Fruit fly (Drosophila melanogaster): ENCODE measurements around the gene CG2233.
A peak's percentile ranks its signal among the peaks of the same experiment; 100 is the strongest.

CG2233 gene

DNA sequence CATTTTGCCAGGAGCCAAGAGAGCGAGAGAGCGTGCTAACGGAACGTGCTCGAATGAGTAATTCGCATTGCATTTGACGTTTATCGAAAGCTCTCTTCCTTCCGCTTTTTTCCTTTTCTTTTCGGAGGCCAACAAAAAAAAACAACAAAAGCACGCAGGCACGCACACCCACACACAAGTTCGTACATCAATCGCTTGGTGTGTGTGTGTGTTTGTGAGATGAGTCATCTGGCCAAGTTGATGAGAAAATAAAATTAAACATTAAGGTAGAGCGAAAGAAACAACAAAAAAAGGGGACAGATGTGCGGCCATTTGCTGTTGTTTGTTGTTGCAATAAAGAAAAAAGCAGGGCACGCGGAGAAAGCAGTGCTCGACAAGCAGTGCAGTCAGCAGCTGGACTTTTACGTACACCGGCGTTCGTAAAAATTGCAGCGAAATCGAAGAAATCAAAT, 25.9 kb upstream of the CG2233 start (continued):
- TF ChIP-seq p53 (GFP tag; optimal IDR thresholded peaks at IDR 0.05) (no peak), ci (GFP tag; IDR thresholded peaks at IDR 0.05) (peak; percentile 51; the same call in 2 of the 3 replicates), h (optimal IDR thresholded peaks at IDR 0.05) (no peak), grau (tag; optimal IDR thresholded peaks at IDR 0.05) (no peak), Med (GFP tag) (peak; percentile 60), ewg (GFP tag; optimal IDR thresholded peaks at IDR 0.05) (no peak), nom (GFP tag; optimal IDR thresholded peaks at IDR 0.05) (peak; percentile 93), zen (tag; optimal IDR thresholded peaks at IDR 0.05) (peak; percentile 10), Nf-YC (tag; optimal IDR thresholded peaks at IDR 0.05) (no peak), HLH3B (GFP tag; IDR thresholded peaks at IDR 0.05) (no peak), tna (GFP tag; IDR thresholded peaks at IDR 0.05; ENCODE audit: partially characterized antibody) (no peak), CG16815 (GFP tag; optimal IDR thresholded peaks at IDR 0.05) (no peak), chm (GFP tag; IDR thresholded peaks at IDR 0.05) (0 out of 2 replicates have a peak, but pooled peaks have one; percentile 22), cg (GFP tag; optimal IDR thresholded peaks at IDR 0.05) (peak; percentile 63), CkIIα-i1 (GFP tag; IDR thresholded peaks at IDR 0.05) (no peak), CG4360 (GFP tag; IDR thresholded peaks at IDR 0.05) (peak; percentile 90), CG10959 (GFP tag; IDR thresholded peaks at IDR 0.05) (no peak), z (GFP tag; IDR thresholded peaks at IDR 0.05) (0 out of 3 replicates have a peak, but pooled peaks have one; percentile 40), CG11696 (GFP tag; IDR thresholded peaks at IDR 0.05) (peak; percentile 91), otp (GFP tag; IDR thresholded peaks at IDR 0.05) (0 out of 3 replicates have a peak, but pooled peaks have one; percentile 25), tap (tag; optimal IDR thresholded peaks at IDR 0.05) (no peak), crp (GFP tag; optimal IDR thresholded peaks at IDR 0.05) (peak in 1 of 2 experiments; percentile 58), slou (GFP tag; optimal IDR thresholded peaks at IDR 0.05) (no peak), CG9817 (tag; optimal IDR thresholded peaks at IDR 0.05) (no peak), nerfin-2 (GFP tag; IDR thresholded peaks at IDR 0.05; ENCODE audit: partially characterized antibody) (no peak), Trl (optimal IDR thresholded peaks at IDR 0.05) (peak in 1 of 2 experiments; percentile 50), Trl (GFP tag; optimal IDR thresholded peaks at IDR 0.05) (no peak), Spps (tag; optimal IDR thresholded peaks at IDR 0.05) (no peak), CG9437 (GFP tag; optimal IDR thresholded peaks at IDR 0.05) (peak; percentile 5), Ets97D (GFP tag; optimal IDR thresholded peaks at IDR 0.05) (peak; percentile 2), HmgD (GFP tag; optimal IDR thresholded peaks at IDR 0.05) (peak; percentile 5), lov (optimal IDR thresholded peaks at IDR 0.05) (no peak), lov (GFP tag; IDR thresholded peaks at IDR 0.05) (no peak), Blimp-1 (GFP tag; optimal IDR thresholded peaks at IDR 0.05) (no peak), Kr (GFP tag; optimal IDR thresholded peaks at IDR 0.05) (no peak), Max (GFP tag; optimal IDR thresholded peaks at IDR 0.05) (no peak), YL-1 (GFP tag; optimal IDR thresholded peaks at IDR 0.05) (no peak), CG2712 (tag; optimal IDR thresholded peaks at IDR 0.05) (no peak), CG6765 (GFP tag; optimal IDR thresholded peaks at IDR 0.05) (no peak), stwl (tag; optimal IDR thresholded peaks at IDR 0.05) (peak; percentile 46), CG31224 (GFP tag; IDR thresholded peaks at IDR 0.05) (no peak), Dfd (GFP tag; optimal IDR thresholded peaks at IDR 0.05) (peak in 1 of 2 experiments; percentile 71), dm (GFP tag; optimal IDR thresholded peaks at IDR 0.05) (peak; percentile 5), CG2678 (tag; optimal IDR thresholded peaks at IDR 0.05) (no peak), ken (GFP tag; IDR thresholded peaks at IDR 0.05) (no peak), CG12659 (GFP tag; optimal IDR thresholded peaks at IDR 0.05) (no peak), so (GFP tag; IDR thresholded peaks at IDR 0.05) (no peak), Stat92E (GFP tag; optimal IDR thresholded peaks at IDR 0.05) (no peak), CG13287 (GFP tag; IDR thresholded peaks at IDR 0.05; ENCODE audit: partially characterized antibody) (0 out of 2 replicates have a peak, but pooled peaks have one; percentile 19), bbx (GFP tag; IDR thresholded peaks at IDR 0.05; ENCODE audit: partially characterized antibody) (peak; percentile 18; the same call in 1 of the 2 replicates), CG1792 (GFP tag; optimal IDR thresholded peaks at IDR 0.05) (no peak)

Measured in whole organism, embryonic.